Fruit fly (Drosophila melanogaster) whole organism, embryonic: ENCODE results near the gene CG15472.
A peak's percentile ranks its signal among the peaks of the same experiment; 100 is the strongest.

Experiments
- Awh ChIP-seq: fragments of 200-800 bp; sonication (Bioruptor generic); IDR thresholded peaks from 2 replicates; pipeline ENCODE4, ENCODE4 v1.3.6; 2022; ENCODE audit warnings: missing biosample characterization, missing genetic modification characterization
- CG10654 ChIP-seq: fragments of 200-800 bp; sonication (Bioruptor generic); optimal IDR thresholded peaks from 2 replicates; lab custom pipeline; 2016; ENCODE audit warnings: missing biosample characterization, missing genetic modification characterization
- CG14014 ChIP-seq: fragments of 200-800 bp; sonication (Bioruptor generic); IDR thresholded peaks from 2 replicates; pipeline ENCODE4 v1.3.6; 2022; ENCODE audit warnings: missing biosample characterization, missing genetic modification characterization
- CG15011 ChIP-seq: fragments of 200-800 bp; sonication (Bioruptor generic); optimal IDR thresholded peaks from 3 replicates; lab custom pipeline; 2018; ENCODE audit warnings: missing biosample characterization, mild to moderate bottlenecking, missing genetic modification characterization
- Vsx1 ChIP-seq: fragments of 200-800 bp; sonication (Bioruptor generic); optimal IDR thresholded peaks from 2 replicates; lab custom pipeline; 2017; ENCODE audit warnings: missing biosample characterization, mild to moderate bottlenecking, missing genetic modification characterization, missing genetic modification reagents
- Xrp1 ChIP-seq: fragments of 200-800 bp; sonication (Bioruptor generic); IDR thresholded peaks from 2 replicates; pipeline ENCODE4 v1.3.6; 2022; ENCODE audit warnings: missing biosample characterization, missing genetic modification characterization
- ems ChIP-seq: fragments of 200-800 bp; sonication (Bioruptor generic); optimal IDR thresholded peaks from 3 replicates; lab custom pipeline; 2016; ENCODE audit warnings: missing biosample characterization, missing genetic modification characterization
- ewg ChIP-seq: fragments of 200-800 bp; sonication (Bioruptor generic); optimal IDR thresholded peaks from 3 replicates; lab custom pipeline; 2017; ENCODE audit warnings: mild to moderate bottlenecking, missing biosample characterization, missing genetic modification reagents, missing genetic modification characterization
- eyg ChIP-seq: fragments of 200-800 bp; sonication (Bioruptor generic); optimal IDR thresholded peaks from 3 replicates; lab custom pipeline; 2016; ENCODE audit warnings: missing biosample characterization, missing genetic modification characterization
- fd64A ChIP-seq: fragments of 200-800 bp; sonication (Bioruptor generic); optimal IDR thresholded peaks from 3 replicates; lab custom pipeline; 2018; ENCODE audit warnings: missing biosample characterization, mild to moderate bottlenecking, missing genetic modification characterization
- jigr1 ChIP-seq: fragments of 200-800 bp; sonication (Bioruptor generic); IDR thresholded peaks from 3 replicates; pipeline ENCODE4 v1.3.6; 2022; ENCODE audit warnings: missing biosample characterization, missing genetic modification characterization
- tap ChIP-seq: fragments of 200-800 bp; optimal IDR thresholded peaks from 3 replicates; lab custom pipeline; 2019; ENCODE audit warnings: missing biosample characterization, mild to moderate bottlenecking, missing genetic modification characterization, moderate library complexity
- vvl ChIP-seq: fragments of 200-800 bp; sonication (Bioruptor generic); IDR thresholded peaks from 2 replicates; pipeline ENCODE4 v1.3.6; 2022; ENCODE audit warnings: missing biosample characterization, missing genetic modification characterization

dm6 chrX:4762267-4762666 is 7.7 kb downstream of the CG15472 start:
- TF ChIP-seq Vsx1 (GFP tag; lab: Kevin White, UChicago) (no peak), jigr1 (no peak), CG14014 (GFP tag; lab: Robert Waterston, UW) (no peak), tap (tag; lab: Kevin White, UChicago) (peak; percentile 27), Xrp1 (GFP tag; lab: Robert Waterston, UW) (no peak), CG15011 (GFP tag; lab: Kevin White, UChicago) (peak; percentile 19), vvl (GFP tag; lab: Robert Waterston, UW) (peak; percentile 45; the same call in 1 of the 2 replicates), ems (GFP tag; lab: Kevin White, UChicago) (no peak), fd64A (GFP tag; lab: Kevin White, UChicago) (no peak), Awh (no peak), eyg (GFP tag; lab: Kevin White, UChicago) (no peak), CG10654 (no peak), ewg (GFP tag; lab: Kevin White, UChicago) (no peak)
